Worm (Caenorhabditis elegans) whole organism, mixed stage, embryonic: ENCODE data around the gene K08E7.8.

Source experiments
- ceh-39 ChIP-seq: fragments of 150-350 bp; optimal IDR thresholded peaks from 2 replicates; lab custom pipeline; 2014; ENCODE audit warnings: missing biosample characterization, missing genetic modification characterization
- ces-1 ChIP-seq: fragments of 150-350 bp; optimal IDR thresholded peaks from 2 replicates; lab custom pipeline; 2014; ENCODE audit warnings: missing biosample characterization, missing genetic modification reagents, missing genetic modification characterization
- lin-13 ChIP-seq: fragments of 150-350 bp; optimal IDR thresholded peaks from 2 replicates; lab custom pipeline; 2014; ENCODE audit warnings: missing biosample characterization, missing genetic modification characterization
- mab-5 ChIP-seq: fragments of 150-350 bp; optimal IDR thresholded peaks from 2 replicates; lab custom pipeline; 2014; ENCODE audit warnings: missing biosample characterization, missing genetic modification characterization
- nhr-2 ChIP-seq: fragments of 150-350 bp; optimal IDR thresholded peaks from 2 replicates; lab custom pipeline; 2014; ENCODE audit warnings: missing biosample characterization, missing genetic modification characterization
- nhr-237 ChIP-seq: fragments of 150-350 bp; optimal IDR thresholded peaks from 2 replicates; lab custom pipeline; 2014; ENCODE audit warnings: missing biosample characterization, missing genetic modification characterization
- nhr-28 ChIP-seq: fragments of 150-350 bp; optimal IDR thresholded peaks from 2 replicates; lab custom pipeline; 2014; ENCODE audit warnings: missing biosample characterization, missing genetic modification characterization
- snpc-4 ChIP-seq: fragments of 150-350 bp; optimal IDR thresholded peaks from 2 replicates; lab custom pipeline; 2014; ENCODE audit warnings: missing biosample characterization, missing genetic modification characterization
- unc-62 ChIP-seq: fragments of 150-350 bp; optimal IDR thresholded peaks from 2 replicates; lab custom pipeline; 2014; ENCODE audit warnings: missing biosample characterization, missing genetic modification reagents, missing genetic modification characterization
- ztf-11 ChIP-seq: fragments of 150-350 bp; optimal IDR thresholded peaks from 2 replicates; lab custom pipeline; 2014; ENCODE audit warnings: missing biosample characterization, missing genetic modification characterization

DNA sequence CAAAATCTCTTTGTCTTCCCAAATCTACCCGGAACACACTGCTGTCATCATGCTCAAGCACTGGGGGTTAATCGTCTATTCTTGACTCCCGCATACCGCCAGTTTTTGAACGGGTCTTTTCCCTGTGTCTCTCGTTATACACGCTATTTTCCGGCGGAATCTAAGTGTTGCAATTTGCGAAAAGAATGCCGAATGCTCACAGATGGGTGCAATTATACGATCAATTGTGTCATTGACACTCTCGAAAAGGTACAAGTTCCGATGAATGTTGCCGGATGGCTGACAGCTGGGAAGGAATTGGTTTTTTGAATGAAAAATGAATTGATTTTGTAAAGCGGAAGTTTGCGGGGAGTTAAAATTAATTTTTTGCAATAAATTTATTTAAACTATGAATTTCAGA lies 33.9 kb downstream of the K08E7.8 start:
- no peak for TF ChIP-seq nhr-237 (tag; lab: Kevin White, UChicago)
- TF ChIP-seq lin-13 (tag; lab: Kevin White, UChicago), result no peak
- TF ChIP-seq nhr-28 (tag; lab: Kevin White, UChicago), result no peak
- no peak for TF ChIP-seq ceh-39 (tag; lab: Kevin White, UChicago)
- no peak for TF ChIP-seq ztf-11 (tag; lab: Kevin White, UChicago)
- no peak for TF ChIP-seq snpc-4 (tag; lab: Kevin White, UChicago)
- TF ChIP-seq nhr-2 (tag; lab: Kevin White, UChicago), result peak; percentile 92
- TF ChIP-seq ces-1 (GFP tag; lab: Kevin White, UChicago), result no peak
- TF ChIP-seq unc-62 (GFP tag; lab: Kevin White, UChicago), result no peak
- no peak for TF ChIP-seq mab-5 (tag; lab: Kevin White, UChicago)
